Worm (Caenorhabditis elegans): ENCODE results near the gene cup-16.

cup-16 gene

ce11 chrII:8738955-8739354 lies 32.0 kb downstream of the cup-16 start:
- TF ChIP-seq unc-62 (GFP tag; optimal IDR thresholded peaks at IDR 0.05): no peak

DNA sequence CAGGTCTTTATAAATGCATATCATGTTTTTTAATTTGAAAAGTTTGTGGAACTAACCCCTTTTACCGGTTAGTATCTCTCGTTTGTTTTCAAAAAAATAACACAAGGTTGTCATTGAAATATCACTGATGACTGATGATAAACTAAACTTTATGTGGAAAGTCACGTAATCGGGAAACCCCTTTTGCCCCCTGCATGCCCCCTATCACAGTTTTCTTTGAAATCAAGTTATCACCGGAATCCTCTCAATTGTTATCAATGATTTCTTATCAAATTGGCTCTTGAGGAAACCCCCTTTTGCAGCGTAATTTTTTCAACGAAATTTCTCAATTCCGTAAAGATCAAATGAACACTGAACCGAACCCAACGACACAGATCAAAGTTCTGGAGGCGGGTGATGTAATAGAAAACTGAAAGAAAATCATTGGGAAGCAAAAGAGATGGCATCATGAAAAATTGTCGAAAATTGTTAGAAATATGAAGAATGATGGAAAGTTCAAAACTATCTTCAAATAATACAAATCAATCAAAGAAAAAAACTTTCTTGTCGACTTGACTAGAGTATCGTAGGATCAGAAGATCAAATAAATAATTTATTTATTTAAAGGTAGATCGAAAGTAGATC lies 33.5 kb downstream of the cup-16 start:
- no peak for TF ChIP-seq unc-62 (GFP tag; optimal IDR thresholded peaks at IDR 0.05)

DNA sequence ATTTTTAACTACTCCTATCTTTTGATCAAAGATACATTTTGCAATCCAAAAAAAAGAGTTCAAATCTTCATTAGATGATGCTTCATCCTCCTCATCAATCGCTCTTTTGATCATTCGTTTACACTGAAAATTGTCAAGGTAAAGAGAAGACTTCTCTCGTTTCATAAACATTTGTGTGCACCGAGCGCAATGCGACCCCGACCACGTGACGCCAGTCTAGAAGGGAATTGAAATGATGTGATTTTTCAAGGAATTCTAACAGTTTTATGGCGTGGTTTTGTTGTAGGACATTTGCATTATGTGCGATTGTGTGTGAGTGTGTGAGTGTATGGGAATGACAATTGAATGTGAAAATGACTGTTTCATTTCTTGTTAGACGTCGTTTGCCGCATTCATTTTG lies 34.3 kb downstream of the cup-16 start:
- no peak for TF ChIP-seq unc-62 (GFP tag; optimal IDR thresholded peaks at IDR 0.05)

ce11 chrII:8742006-8742847 lies 35.3 kb downstream of the cup-16 start:
- TF ChIP-seq unc-62 (GFP tag; optimal IDR thresholded peaks at IDR 0.05): no peak

DNA sequence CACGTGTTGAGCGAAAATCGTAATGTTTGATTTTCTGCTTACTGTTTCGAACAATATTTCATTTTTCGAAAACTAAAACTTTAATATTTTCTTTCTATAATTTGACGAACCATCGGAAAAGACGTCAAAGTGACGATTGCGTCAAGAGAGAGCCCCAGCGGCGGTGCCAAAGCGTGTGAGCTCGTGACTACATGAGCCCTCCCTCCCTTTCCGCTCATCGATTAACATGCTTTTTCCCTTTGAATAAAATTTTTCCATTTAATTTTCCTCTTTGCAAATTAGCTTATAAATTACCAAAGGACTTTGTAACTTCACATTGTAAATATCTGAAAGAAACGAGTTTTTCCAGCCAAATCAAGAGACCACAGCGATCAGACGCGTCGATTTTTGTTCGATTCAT lies 36.0 kb downstream of the cup-16 start:
- no peak for TF ChIP-seq unc-62 (GFP tag; optimal IDR thresholded peaks at IDR 0.05)

ce11 chrII:8743379-8744173 lies 36.6 kb downstream of the cup-16 start, which contains the start of gene mak-1:
Gene mak-1 (plus strand): TSS chrII:8744071.
- TF ChIP-seq unc-62 (GFP tag; optimal IDR thresholded peaks at IDR 0.05): no peak

- no peak for TF ChIP-seq unc-62 (GFP tag; optimal IDR thresholded peaks at IDR 0.05)
Observed at ce11 chrII:8744555-8745448, 37.8 kb downstream of the cup-16 start.

- TF ChIP-seq unc-62 (GFP tag; optimal IDR thresholded peaks at IDR 0.05): no peak
Observed at ce11 chrII:8745449-8746297, 38.7 kb downstream of the cup-16 start.

DNA sequence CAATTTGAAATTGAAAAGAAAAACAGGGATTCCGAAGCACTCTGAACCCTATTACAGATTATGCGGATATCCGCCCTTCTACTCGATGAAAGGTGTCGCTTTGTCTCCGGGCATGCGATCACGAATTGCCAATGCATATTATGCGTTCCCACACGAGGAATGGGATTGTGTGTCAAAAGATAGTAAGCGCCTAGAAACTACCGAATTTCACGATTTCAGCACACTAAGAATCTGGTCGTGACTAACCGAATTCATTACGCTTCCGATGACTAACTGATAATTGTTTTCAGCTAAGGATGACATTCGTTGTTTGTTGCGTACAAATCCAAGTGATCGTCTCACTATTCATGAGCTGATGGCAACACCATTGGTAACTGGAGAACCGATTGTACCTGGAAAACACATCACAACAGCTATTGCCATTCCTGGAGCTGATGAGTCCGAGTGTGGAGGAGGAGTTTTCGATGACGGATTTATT lies 39.4 kb downstream of the cup-16 start:
- no peak for TF ChIP-seq unc-62 (GFP tag; optimal IDR thresholded peaks at IDR 0.05)

DNA sequence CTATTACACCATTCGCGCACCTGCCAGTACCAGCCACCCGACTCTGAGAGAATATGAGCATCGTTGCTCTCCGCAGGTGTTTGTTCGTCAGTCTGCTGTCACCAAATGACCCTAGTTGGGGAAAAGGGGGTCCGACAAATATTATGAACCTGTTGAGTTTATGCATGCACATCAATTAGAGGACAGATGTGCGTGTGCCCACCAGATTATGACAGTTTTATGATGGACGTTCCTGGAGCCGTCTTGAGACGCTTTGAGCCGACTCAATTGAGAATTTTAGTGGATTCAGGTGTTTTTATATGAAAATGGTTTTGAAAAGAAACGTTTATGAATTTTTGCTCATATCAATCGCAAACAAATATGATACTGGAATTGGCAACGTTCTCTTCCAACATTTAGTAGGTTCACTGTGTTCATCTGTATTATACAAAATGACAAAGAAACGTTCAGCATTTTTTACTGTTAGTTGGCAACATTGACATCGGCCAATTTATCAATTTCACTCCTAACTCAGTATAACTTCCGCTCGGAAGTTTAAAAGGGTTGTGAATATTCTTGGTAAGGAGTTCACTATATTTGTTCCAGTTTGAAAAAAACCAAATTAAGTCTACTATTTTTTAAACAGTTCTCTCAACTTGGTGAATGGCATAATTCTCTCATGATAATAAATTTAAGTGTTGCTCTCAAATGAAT lies 40.4 kb downstream of the cup-16 start:
- TF ChIP-seq unc-62 (GFP tag; optimal IDR thresholded peaks at IDR 0.05): no peak

DNA sequence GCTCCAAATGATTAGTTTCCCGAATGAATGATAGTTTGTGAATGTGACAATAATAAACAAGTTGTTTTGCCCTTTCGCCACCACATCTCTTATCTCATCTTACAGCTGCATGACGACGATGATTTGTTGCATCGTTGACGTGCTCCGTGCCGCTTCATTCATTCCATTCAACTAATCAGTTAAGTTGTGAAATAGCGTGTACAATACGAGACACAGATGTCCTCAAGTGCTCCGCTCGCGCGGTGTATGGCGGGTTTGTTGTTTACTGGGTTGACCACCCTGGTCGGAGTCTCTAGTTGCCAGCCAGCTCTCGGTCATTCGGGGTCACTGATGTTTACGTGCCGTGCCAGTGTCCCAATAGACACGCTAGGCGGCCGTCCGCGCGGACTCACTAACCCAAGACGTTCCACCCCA lies 41.0 kb downstream of the cup-16 start:
- no peak for TF ChIP-seq unc-62 (GFP tag; optimal IDR thresholded peaks at IDR 0.05)

- TF ChIP-seq unc-62 (GFP tag; optimal IDR thresholded peaks at IDR 0.05): no peak
Observed at ce11 chrII:8748638-8749037, 41.7 kb downstream of the cup-16 start.

DNA sequence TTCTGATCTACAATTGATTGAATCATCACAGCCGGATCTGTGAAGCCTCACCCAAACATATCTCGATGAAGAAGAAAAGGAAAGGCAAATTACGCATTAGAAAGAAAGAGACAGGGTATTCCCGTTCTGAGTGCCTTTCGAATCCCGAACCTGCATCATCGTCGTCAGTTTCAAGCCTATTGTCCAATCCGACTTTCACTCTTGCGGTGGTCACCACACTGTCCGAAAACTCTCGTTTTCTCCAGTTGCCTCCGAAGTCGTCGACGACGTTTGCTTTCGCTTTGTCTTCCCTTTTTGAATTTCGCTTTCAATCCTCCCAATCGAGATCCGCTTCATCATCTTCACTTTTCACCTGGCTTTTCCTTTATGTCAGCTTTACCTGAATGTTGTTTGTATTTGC lies 42.1 kb downstream of the cup-16 start:
- no peak for TF ChIP-seq unc-62 (GFP tag; optimal IDR thresholded peaks at IDR 0.05)

ce11 chrII:8750056-8750455 lies 43.1 kb downstream of the cup-16 start:
- TF ChIP-seq unc-62 (GFP tag; optimal IDR thresholded peaks at IDR 0.05): no peak

Data from whole organism, dauer.